Fruit fly (Drosophila melanogaster): ENCODE results near the gene Mms19.

- TF ChIP-seq CG9948 (tag; optimal IDR thresholded peaks at IDR 0.05) (no peak), EcR (GFP tag; optimal IDR thresholded peaks at IDR 0.05) (no peak), D1 (tag; optimal IDR thresholded peaks at IDR 0.05) (no peak), CG14655 (GFP tag; optimal IDR thresholded peaks at IDR 0.05) (no peak), CG32121 (GFP tag; IDR thresholded peaks at IDR 0.05) (no peak), CG15710 (tag; optimal IDR thresholded peaks at IDR 0.05) (no peak), Pif1B (GFP tag; optimal IDR thresholded peaks at IDR 0.05) (no peak), Ets98B (GFP tag; IDR thresholded peaks at IDR 0.05) (no peak), CG13204 (GFP tag; optimal IDR thresholded peaks at IDR 0.05) (no peak), gl (tag; optimal IDR thresholded peaks at IDR 0.05) (no peak), CG17806 (tag; optimal IDR thresholded peaks at IDR 0.05) (no peak), CG34367 (tag; optimal IDR thresholded peaks at IDR 0.05) (no peak)
Measured at dm6 chr3R:5223839-5224238, 8.5 kb upstream of the Mms19 start, which contains the start of gene CG14664.

All from whole organism, pupa.